Fruit fly (Drosophila melanogaster) whole organism: ENCODE data around the gene CG13239.

Experiments
- CG8478 ChIP-seq: fragments of >200 bp; optimal IDR thresholded peaks from 2 replicates; lab custom pipeline; 2018; ENCODE audit warnings: inconsistent platforms
- EcR ChIP-seq, 2 experiments: fragments of >200 bp; optimal IDR thresholded peaks; 2 replicates each; lab custom pipeline; 2017; ENCODE audit warnings: missing biosample characterization in 2 of 2, missing genetic modification characterization in 2 of 2, missing genetic modification reagents in 2 of 2

DNA sequence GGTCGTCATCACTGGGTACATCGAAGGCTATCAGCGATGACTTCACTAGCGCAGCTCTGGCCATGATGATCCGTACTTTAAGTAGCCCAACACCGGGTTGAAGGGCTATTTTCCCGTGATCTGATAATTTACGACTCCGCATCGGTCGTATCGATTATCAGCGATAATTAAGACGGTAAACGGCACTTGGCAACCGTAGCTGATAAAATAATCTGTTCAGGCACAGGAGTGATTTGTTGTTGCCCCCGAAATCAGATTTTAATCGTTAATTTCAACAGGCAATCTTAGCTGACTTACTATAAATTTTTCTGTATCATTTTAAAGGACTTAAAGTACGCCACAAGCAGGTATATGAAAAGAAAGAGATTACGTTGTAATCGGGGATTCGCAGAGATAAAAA lies 25.3 kb downstream of the CG13239 start:
- TF ChIP-seq CG8478 (no peak), EcR (GFP tag; optimal IDR thresholded peaks at IDR 0.05; lab: Kevin White, UChicago) (no peak)
